Fruit fly (Drosophila melanogaster): Measurements from ENCODE around the gene SMC6.

SMC6 gene

dm6 chr3R:24141013-24141592, 52.1 kb downstream of the SMC6 start, which contains the start of gene Kal1 (continued):
- TF ChIP-seq OdsH (GFP tag; optimal IDR thresholded peaks at IDR 0.05) (peak; percentile 97), CG9139 (GFP tag; optimal IDR thresholded peaks at IDR 0.05) (peak; percentile 98), fd59A (GFP tag; optimal IDR thresholded peaks at IDR 0.05) (peak; percentile 98), CG6276 (GFP tag; optimal IDR thresholded peaks at IDR 0.05) (peak; percentile 96), Ets96B (tag; optimal IDR thresholded peaks at IDR 0.05) (peak; percentile 99), CG8632 (GFP tag; optimal IDR thresholded peaks at IDR 0.05) (peak; percentile 98), Sox14 (GFP tag; optimal IDR thresholded peaks at IDR 0.05) (peak; percentile 93), ss (GFP tag; optimal IDR thresholded peaks at IDR 0.05) (peak; percentile 99), CG11294 (GFP tag; IDR thresholded peaks at IDR 0.05) (peak; percentile 94), net (GFP tag; optimal IDR thresholded peaks at IDR 0.05) (peak; percentile 97), CG34406 (GFP tag; optimal IDR thresholded peaks at IDR 0.05) (peak; percentile 99), CG8119 (GFP tag; IDR thresholded peaks at IDR 0.05) (peak; percentile 99), dsx (GFP tag; optimal IDR thresholded peaks at IDR 0.05; ENCODE audit: poor library complexity, severe bottlenecking) (peak; percentile 98), Hr38 (GFP tag; optimal IDR thresholded peaks at IDR 0.05) (no peak), CG11902 (GFP tag; optimal IDR thresholded peaks at IDR 0.05) (peak; percentile 92), CG16779 (tag; optimal IDR thresholded peaks at IDR 0.05) (peak; percentile 97), Eip78C (GFP tag) (peak; percentile 99), CG3032 (tag; optimal IDR thresholded peaks at IDR 0.05) (peak; percentile 98), Met (GFP tag; optimal IDR thresholded peaks at IDR 0.05) (peak; percentile 92), Blimp-1 (GFP tag; optimal IDR thresholded peaks at IDR 0.05) (peak; percentile 94), topi (GFP tag; optimal IDR thresholded peaks at IDR 0.05) (peak; percentile 93), CG8319 (GFP tag; optimal IDR thresholded peaks at IDR 0.05) (peak; percentile 94), CG31627 (GFP tag; optimal IDR thresholded peaks at IDR 0.05) (peak; percentile 84)

- TF ChIP-seq dac (GFP tag; optimal IDR thresholded peaks at IDR 0.05) (no peak), svp (GFP tag) (peak; percentile 98)
Observed at dm6 chr3R:24139646-24140130, 53.5 kb downstream of the SMC6 start.
